Worm (Caenorhabditis elegans) whole organism, L1 larva: ENCODE measurements around the gene F14E5.2.

Experiments
- C04F5.9 ChIP-seq: sonication (generic microtip); optimal IDR thresholded peaks from 2 replicates; lab custom pipeline; 2016; ENCODE audit warnings: missing genetic modification characterization, missing compliant biosample characterization
- F16B12.6 ChIP-seq: fragments of 150-350 bp; optimal IDR thresholded peaks from 2 replicates; lab custom pipeline; 2014; ENCODE audit warnings: missing biosample characterization, missing genetic modification characterization
- blmp-1 ChIP-seq: fragments of 150-350 bp; optimal IDR thresholded peaks from 2 replicates; lab custom pipeline; 2014; ENCODE audit warnings: missing biosample characterization, missing genetic modification characterization
- ceh-90 ChIP-seq: sonication (generic microtip); optimal IDR thresholded peaks from 2 replicates; lab custom pipeline; 2016; ENCODE audit warnings: missing genetic modification characterization, missing compliant biosample characterization
- dpl-1 ChIP-seq, 3 experiments: fragments of 150-350 bp in 2 of 3; sonication (generic microtip) in 1 of 3; optimal IDR thresholded peaks; 2 replicates each; lab custom pipeline; 2014 to 2017; ENCODE audit warnings: missing biosample characterization in 3 of 3, missing genetic modification characterization in 3 of 3, missing genetic modification reagents in 3 of 3
- efl-1 ChIP-seq, 4 experiments: fragments of 150-350 bp; optimal IDR thresholded peaks in 3 of 4; peaks in 1 of 4; 1 replicate in 1 of 4; 2 replicates in 3 of 4; lab custom pipeline; 2014; ENCODE audit warnings: missing biosample characterization in 2 of 4, missing genetic modification characterization in 2 of 4, missing genetic modification reagents in 2 of 4
- egl-13 ChIP-seq: sonication (generic microtip); optimal IDR thresholded peaks from 2 replicates; lab custom pipeline; 2016; ENCODE audit warnings: missing genotype, missing genetic modification reagents, missing genetic modification characterization, missing compliant biosample characterization
- elt-2 ChIP-seq: sonication (generic microtip); optimal IDR thresholded peaks from 2 replicates; lab custom pipeline; 2016; ENCODE audit warnings: missing genetic modification characterization, mild to moderate bottlenecking, inconsistent platforms, missing compliant biosample characterization, missing genetic modification reagents
- elt-3 ChIP-seq, 6 experiments: fragments of 150-350 bp in 1 of 6; sonication (generic microtip); optimal IDR thresholded peaks; 2 replicates each; lab custom pipeline; 2017 to 2018; ENCODE audit warnings: missing biosample characterization in 6 of 6, missing genetic modification characterization in 6 of 6, inconsistent platforms in 1 of 6
- fkh-8 ChIP-seq: sonication (generic microtip); optimal IDR thresholded peaks from 2 replicates; lab custom pipeline; 2016; ENCODE audit warnings: mild to moderate bottlenecking, missing genetic modification characterization, missing compliant biosample characterization
- grh-1 ChIP-seq: fragments of 200-800 bp; sonication (Bioruptor generic); IDR thresholded peaks from 2 replicates; pipeline ENCODE4 v1.3.6; 2022; ENCODE audit warnings: missing genetic modification reagents, missing genetic modification characterization, missing compliant biosample characterization
- hlh-4 ChIP-seq: sonication (generic microtip); optimal IDR thresholded peaks from 2 replicates; lab custom pipeline; 2016; ENCODE audit warnings: mild to moderate bottlenecking, missing genetic modification characterization, missing compliant biosample characterization
- hpl-2 ChIP-seq: fragments of 150-350 bp; optimal IDR thresholded peaks from 2 replicates; lab custom pipeline; 2014; ENCODE audit warnings: missing biosample characterization, missing genetic modification reagents, missing genetic modification characterization
- isw-1 ChIP-seq: fragments of 200-800 bp; sonication (Bioruptor generic); IDR thresholded peaks from 2 replicates; pipeline ENCODE4 v1.3.6; 2022; ENCODE audit warnings: missing genetic modification characterization, missing compliant biosample characterization
- lin-13 ChIP-seq: fragments of 150-350 bp; optimal IDR thresholded peaks from 2 replicates; lab custom pipeline; 2014; ENCODE audit warnings: missing biosample characterization, missing genetic modification reagents, missing genetic modification characterization
- lin-14 ChIP-seq: fragments of 200-800 bp; sonication (Bioruptor generic); optimal IDR thresholded peaks from 2 replicates; lab custom pipeline; 2018; ENCODE audit warnings: mild to moderate bottlenecking, missing genetic modification characterization, moderate library complexity, missing compliant biosample characterization
- lin-35 ChIP-seq, 2 experiments: fragments of 150-350 bp; optimal IDR thresholded peaks; 2 replicates each; lab custom pipeline; 2014; ENCODE audit warnings: missing biosample characterization in 2 of 2, missing genetic modification characterization in 2 of 2, missing genetic modification reagents in 2 of 2
- mab-9 ChIP-seq: fragments of 200-800 bp; sonication (Bioruptor generic); IDR thresholded peaks from 2 replicates; pipeline ENCODE4 v1.3.6; 2022; ENCODE audit warnings: missing genetic modification reagents, missing genetic modification characterization, missing compliant biosample characterization
- mef-2 ChIP-seq: fragments of 150-350 bp; optimal IDR thresholded peaks from 2 replicates; lab custom pipeline; 2014; ENCODE audit warnings: missing biosample characterization, missing genetic modification characterization
- nhr-12 ChIP-seq: sonication (generic microtip); optimal IDR thresholded peaks from 2 replicates; lab custom pipeline; 2017; ENCODE audit warnings: missing biosample characterization, missing genetic modification characterization
- nhr-19 ChIP-seq: fragments of 200-800 bp; sonication (Bioruptor generic); conservative IDR thresholded peaks from 2 replicates; pipeline ENCODE4 v1.3.6; 2022; ENCODE audit warnings: missing genetic modification characterization, missing compliant biosample characterization
- nhr-85 ChIP-seq: sonication (generic microtip); peaks from one replicate; lab custom pipeline; 2016; ENCODE audit warnings: missing genetic modification characterization, inconsistent platforms, missing compliant biosample characterization
- nhr-90 ChIP-seq: sonication (generic microtip); optimal IDR thresholded peaks from 2 replicates; lab custom pipeline; 2016; ENCODE audit warnings: mild to moderate bottlenecking, missing genetic modification characterization, missing compliant biosample characterization; ENCODE audit not compliant: poor library complexity
- pag-3 ChIP-seq: sonication (generic microtip); optimal IDR thresholded peaks from 2 replicates; lab custom pipeline; 2017; ENCODE audit warnings: missing genetic modification characterization, mild to moderate bottlenecking, missing compliant biosample characterization, antibody characterized with exemption, borderline replicate concordance; ENCODE audit not compliant: insufficient read depth
- pax-3 ChIP-seq: fragments of 200-800 bp; sonication (Bioruptor generic); optimal IDR thresholded peaks from 2 replicates; lab custom pipeline; 2018; ENCODE audit warnings: mild to moderate bottlenecking, missing genetic modification characterization, moderate library complexity, missing compliant biosample characterization
- skn-1 ChIP-seq: fragments of 150-350 bp; optimal IDR thresholded peaks from 2 replicates; lab custom pipeline; 2014; ENCODE audit warnings: missing biosample characterization, missing genetic modification characterization
- snu-23 ChIP-seq: sonication (generic microtip); optimal IDR thresholded peaks from 2 replicates; lab custom pipeline; 2016; ENCODE audit warnings: missing genetic modification characterization, missing compliant biosample characterization
- sox-4 ChIP-seq: sonication (generic microtip); optimal IDR thresholded peaks from 2 replicates; lab custom pipeline; 2016; ENCODE audit warnings: missing genetic modification characterization, missing compliant biosample characterization
- sptf-1 ChIP-seq: fragments of 150-350 bp; optimal IDR thresholded peaks from 2 replicates; lab custom pipeline; 2014; ENCODE audit warnings: missing biosample characterization, missing genetic modification characterization
- sup-37 ChIP-seq: fragments of 200-800 bp; sonication (Bioruptor generic); optimal IDR thresholded peaks from 2 replicates; lab custom pipeline; 2018; ENCODE audit warnings: mild to moderate bottlenecking, missing genetic modification characterization, missing compliant biosample characterization
- tbx-2 ChIP-seq: sonication (generic microtip); optimal IDR thresholded peaks from 2 replicates; lab custom pipeline; 2016; ENCODE audit warnings: missing genetic modification characterization, missing compliant biosample characterization
- unc-86 ChIP-seq: sonication (generic microtip); optimal IDR thresholded peaks from 2 replicates; lab custom pipeline; 2016; ENCODE audit warnings: missing genetic modification characterization, missing compliant biosample characterization
- xbp-1 ChIP-seq: sonication (generic microtip); optimal IDR thresholded peaks from 2 replicates; lab custom pipeline; 2016; ENCODE audit warnings: missing genetic modification characterization, missing compliant biosample characterization
- zip-4 ChIP-seq: fragments of 200-800 bp; sonication (Bioruptor generic); optimal IDR thresholded peaks from 2 replicates; lab custom pipeline; 2018; ENCODE audit warnings: mild to moderate bottlenecking, missing genetic modification characterization, moderate library complexity, missing compliant biosample characterization
- ztf-4 ChIP-seq: fragments of 150-350 bp; optimal IDR thresholded peaks from 2 replicates; lab custom pipeline; 2014; ENCODE audit warnings: missing biosample characterization, missing genetic modification characterization

F14E5.2 gene

ce11 chrII:8457438-8457837 lies 28.8 kb upstream of the F14E5.2 start, which contains the start of gene zyg-9 (continued):
- no peak for TF ChIP-seq lin-13 (GFP tag; lab: Kevin White, UChicago)
- TF ChIP-seq efl-1 (optimal IDR thresholded peaks at IDR 0.05; lab: Kevin White, UChicago), result no peak
- peak; percentile 19 to 57 for TF ChIP-seq efl-1 (GFP tag; optimal IDR thresholded peaks at IDR 0.05 in 1 of 2; lab: Kevin White, UChicago)
- TF ChIP-seq mef-2 (tag; lab: Kevin White, UChicago), result no peak
- TF ChIP-seq elt-2 (tag; lab: Kevin White, UChicago), result no peak
- TF ChIP-seq nhr-12, result no peak
- TF ChIP-seq zip-4 (GFP tag; lab: Kevin White, UChicago), result peak; percentile 70
- peak; percentile 48 for TF ChIP-seq nhr-85 (tag; lab: Kevin White, UChicago)
- no peak for TF ChIP-seq sox-4 (tag; lab: Kevin White, UChicago)
- no peak for TF ChIP-seq snu-23 (GFP tag; lab: Kevin White, UChicago)
- TF ChIP-seq hpl-2 (GFP tag; lab: Kevin White, UChicago), result no peak
- TF ChIP-seq ceh-90 (tag; lab: Kevin White, UChicago), result no peak
- TF ChIP-seq ztf-4 (tag; lab: Kevin White, UChicago), result no peak
- TF ChIP-seq tbx-2 (tag; lab: Kevin White, UChicago), result no peak
- TF ChIP-seq skn-1, result peak; percentile 50
- no peak for TF ChIP-seq hlh-4
- no peak for TF ChIP-seq egl-13 (tag; lab: Kevin White, UChicago)
- TF ChIP-seq sup-37 (GFP tag; lab: Kevin White, UChicago), result no peak
- TF ChIP-seq lin-14 (GFP tag; lab: Kevin White, UChicago), result peak; percentile 55
- peak; percentile 48 for TF ChIP-seq F16B12.6 (tag; lab: Kevin White, UChicago)
- TF ChIP-seq elt-3 (tag; optimal IDR thresholded peaks at IDR 0.05; lab: Kevin White, UChicago), result no peak
- no peak for TF ChIP-seq fkh-8 (tag; lab: Kevin White, UChicago)
- TF ChIP-seq sptf-1, result no peak
- TF ChIP-seq nhr-90 (tag; lab: Kevin White, UChicago), result no peak
- TF ChIP-seq blmp-1, result peak; percentile 1
- no peak for TF ChIP-seq mab-9
- no peak for TF ChIP-seq pax-3 (tag; lab: Kevin White, UChicago)
- no peak for TF ChIP-seq C04F5.9 (tag; lab: Kevin White, UChicago)
- no peak for TF ChIP-seq unc-86 (tag; lab: Kevin White, UChicago)
- TF ChIP-seq isw-1 (GFP tag; lab: Robert Waterston, UW), result no peak

ce11 chrII:8456681-8457389 lies 28.2 kb upstream of the F14E5.2 start:
- peak; percentile 13 to 55 for TF ChIP-seq lin-35 (GFP tag; optimal IDR thresholded peaks at IDR 0.05; lab: Kevin White, UChicago)
- peak; percentile 13 to 27 for TF ChIP-seq efl-1 (optimal IDR thresholded peaks at IDR 0.05; lab: Kevin White, UChicago)
- TF ChIP-seq efl-1 (GFP tag; optimal IDR thresholded peaks at IDR 0.05 in 1 of 2; lab: Kevin White, UChicago), result peak; percentile 28 to 41
- no peak for TF ChIP-seq pag-3 (tag; lab: Kevin White, UChicago)
- TF ChIP-seq dpl-1 (GFP tag; optimal IDR thresholded peaks at IDR 0.05; lab: Kevin White, UChicago), result peak in 2 of 3 experiments; percentile 6 to 59
- TF ChIP-seq F16B12.6 (tag; lab: Kevin White, UChicago), result peak; percentile 60

ce11 chrII:8456094-8456493 lies 27.4 kb upstream of the F14E5.2 start, which contains the start of gene F22B5.6:
TSS of gene F22B5.6 (minus strand) at chrII:8456194.
- TF ChIP-seq xbp-1 (no peak), efl-1 (optimal IDR thresholded peaks at IDR 0.05; lab: Kevin White, UChicago) (no peak), efl-1 (GFP tag; optimal IDR thresholded peaks at IDR 0.05 in 1 of 2; lab: Kevin White, UChicago) (peak in 1 of 2 experiments; percentile 73)

DNA sequence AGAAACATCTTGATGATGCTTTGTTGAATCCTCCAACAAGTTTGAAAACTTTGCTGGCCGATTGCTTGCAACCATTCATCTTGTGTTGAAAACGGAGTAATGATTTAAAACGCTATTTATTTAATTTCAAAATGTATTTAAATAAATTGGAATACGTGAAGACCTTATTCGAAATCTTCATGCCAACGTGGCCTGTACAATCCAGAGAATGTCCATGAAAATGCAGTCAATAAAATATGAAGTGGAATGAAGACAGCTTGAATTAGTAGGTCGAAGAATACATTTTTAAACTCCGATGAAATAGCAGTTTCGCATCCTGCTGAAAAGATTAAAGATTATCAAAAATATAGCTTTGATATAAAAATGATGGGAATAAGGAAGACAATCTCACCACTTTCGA lies 25.9 kb upstream of the F14E5.2 start, which contains the start of gene F22B5.5:
F22B5.5 (minus strand) TSS at position 101 of the 400 bp plus-strand sequence.
- TF ChIP-seq grh-1 (GFP tag; lab: Robert Waterston, UW) (no peak), lin-35 (GFP tag; optimal IDR thresholded peaks at IDR 0.05; lab: Kevin White, UChicago) (no peak), nhr-19 (GFP tag; lab: Robert Waterston, UW) (no peak)
